Fruit fly (Drosophila melanogaster) whole organism, wandering third instar larva: ENCODE data around the gene ND-B14.5A.

ENCODE experiments used
- Abd-B ChIP-seq: fragments of >200 bp; optimal IDR thresholded peaks from 2 replicates; lab custom pipeline; 2017; ENCODE audit warnings: missing biosample characterization, missing genetic modification characterization
- CG32264 ChIP-seq: fragments of 200-800 bp; sonication (Bioruptor generic); optimal IDR thresholded peaks from 2 replicates; lab custom pipeline; 2016; ENCODE audit warnings: missing biosample characterization, missing genetic modification characterization
- CG9705 ChIP-seq: fragments of 200-800 bp; sonication (Bioruptor generic); optimal IDR thresholded peaks from 2 replicates; lab custom pipeline; 2018; ENCODE audit warnings: missing biosample characterization, mild to moderate bottlenecking, missing genetic modification characterization
- CrebA ChIP-seq: fragments of 200-800 bp; sonication (Bioruptor generic); optimal IDR thresholded peaks from 2 replicates; lab custom pipeline; 2016; ENCODE audit warnings: missing biosample characterization, mild to moderate bottlenecking, missing genetic modification characterization, borderline replicate concordance
- Dfd ChIP-seq: fragments of >200 bp; optimal IDR thresholded peaks from 2 replicates; lab custom pipeline; 2017; ENCODE audit warnings: missing biosample characterization, missing genetic modification characterization
- Dif ChIP-seq: fragments of 200-275, 200-300 bp; sonication (Bioruptor generic); optimal IDR thresholded peaks from 2 replicates; lab custom pipeline; 2018; ENCODE audit warnings: missing biosample characterization, missing genetic modification characterization; ENCODE audit not compliant: partially characterized antibody
- GATAd ChIP-seq: sonication (Bioruptor generic); optimal IDR thresholded peaks from 2 replicates; lab custom pipeline; 2016; ENCODE audit warnings: missing biosample characterization, missing genetic modification characterization
- HLH106 ChIP-seq: fragments of 200-800 bp; optimal IDR thresholded peaks from 3 replicates; lab custom pipeline; 2019; ENCODE audit warnings: missing biosample characterization, mild to moderate bottlenecking, missing genetic modification characterization, moderate library complexity
- Hnf4 ChIP-seq: fragments of 200-800 bp; sonication (Bioruptor generic); optimal IDR thresholded peaks from 2 replicates; lab custom pipeline; 2016; ENCODE audit warnings: missing biosample characterization, mild to moderate bottlenecking, missing genetic modification characterization
- Hr78 ChIP-seq: fragments of >200 bp; optimal IDR thresholded peaks from 2 replicates; lab custom pipeline; 2017; ENCODE audit warnings: missing biosample characterization, missing genetic modification characterization
- Hr83 ChIP-seq: fragments of 200-300 bp; sonication (Bioruptor generic); optimal IDR thresholded peaks from 2 replicates; lab custom pipeline; 2016; ENCODE audit warnings: missing biosample characterization, mild to moderate bottlenecking, missing genetic modification characterization, moderate library complexity; ENCODE audit not compliant: poor library complexity, severe bottlenecking
- Jra ChIP-seq: sonication (Bioruptor generic); optimal IDR thresholded peaks from 2 replicates; lab custom pipeline; 2016; ENCODE audit warnings: missing biosample characterization, missing genetic modification characterization
- Mio ChIP-seq: sonication (Bioruptor generic); optimal IDR thresholded peaks from 2 replicates; lab custom pipeline; 2016; ENCODE audit warnings: missing biosample characterization, missing genetic modification characterization
- Myc ChIP-seq: fragments of >200 bp; optimal IDR thresholded peaks from 2 replicates; lab custom pipeline; 2017
- N ChIP-seq: fragments of >200 bp; optimal IDR thresholded peaks from 2 replicates; lab custom pipeline; 2018; ENCODE audit warnings: missing biosample characterization, missing external identifiers, missing genetic modification characterization
- OdsH ChIP-seq: fragments of 200-800 bp; sonication (Bioruptor generic); optimal IDR thresholded peaks from 2 replicates; lab custom pipeline; 2016; ENCODE audit warnings: missing biosample characterization, mild to moderate bottlenecking, missing genetic modification characterization
- Rel ChIP-seq, 2 experiments: fragments of 200-800 bp; sonication (Bioruptor generic) in 1 of 2; optimal IDR thresholded peaks; 2 replicates in 1 of 2; 3 replicates in 1 of 2; lab custom pipeline; 2016 to 2019; ENCODE audit warnings: mild to moderate bottlenecking in 2 of 2, missing biosample characterization in 2 of 2, missing genetic modification characterization in 2 of 2, moderate library complexity in 1 of 2
- Sp1 ChIP-seq: fragments of 200-800 bp; sonication (Bioruptor generic); optimal IDR thresholded peaks from 3 replicates; lab custom pipeline; 2019; ENCODE audit warnings: missing biosample characterization, mild to moderate bottlenecking, missing genetic modification characterization, moderate library complexity
- Vsx2 ChIP-seq: fragments of 200-300, 225-300 bp; sonication (Bioruptor generic); optimal IDR thresholded peaks from 2 replicates; lab custom pipeline; 2018; ENCODE audit warnings: missing biosample characterization, missing genetic modification characterization; ENCODE audit not compliant: partially characterized antibody
- br ChIP-seq: fragments of 200-800 bp; sonication (Bioruptor generic); optimal IDR thresholded peaks from 2 replicates; lab custom pipeline; 2016; ENCODE audit warnings: missing biosample characterization, missing genetic modification characterization
- brk ChIP-seq: fragments of 200-800 bp; sonication (Bioruptor generic); optimal IDR thresholded peaks from 2 replicates; lab custom pipeline; 2016; ENCODE audit warnings: missing biosample characterization, mild to moderate bottlenecking, missing genetic modification characterization
- dl ChIP-seq, 2 experiments: fragments of 175-275, 200-275 bp in 1 of 2; fragments of 200-275 bp in 1 of 2; sonication (Bioruptor generic); optimal IDR thresholded peaks; lab custom pipeline; 2018; ENCODE audit warnings: mild to moderate bottlenecking in 2 of 2, missing biosample characterization in 2 of 2, missing genetic modification characterization in 2 of 2, moderate library complexity in 2 of 2; ENCODE audit not compliant: partially characterized antibody in 2 of 2, insufficient read depth in 1 of 2
- dmrt93B ChIP-seq: fragments of 200-800 bp; sonication (Bioruptor generic); optimal IDR thresholded peaks from 2 replicates; lab custom pipeline; 2018; ENCODE audit warnings: missing biosample characterization, mild to moderate bottlenecking, missing genetic modification characterization
- dsf ChIP-seq: sonication (Bioruptor generic); optimal IDR thresholded peaks from 2 replicates; lab custom pipeline; 2016; ENCODE audit warnings: missing biosample characterization, missing genetic modification characterization, borderline replicate concordance
- ey ChIP-seq: fragments of 200-800 bp; sonication (Bioruptor generic); optimal IDR thresholded peaks from 2 replicates; lab custom pipeline; 2016; ENCODE audit warnings: missing biosample characterization, missing genetic modification characterization
- foxo ChIP-seq, 2 experiments: fragments of 200-800 bp; sonication (Bioruptor generic); optimal IDR thresholded peaks; 2 replicates in 1 of 2; 3 replicates in 1 of 2; lab custom pipeline; 2016 to 2017; ENCODE audit warnings: missing biosample characterization in 2 of 2, missing genetic modification characterization in 2 of 2
- fru ChIP-seq: fragments of 200-800 bp; sonication (Bioruptor generic); optimal IDR thresholded peaks from 3 replicates; lab custom pipeline; 2016; ENCODE audit warnings: missing biosample characterization, mild to moderate bottlenecking, missing genetic modification characterization
- h ChIP-seq: fragments of 200-800 bp; sonication (Bioruptor generic); optimal IDR thresholded peaks from 3 replicates; lab custom pipeline; 2016; ENCODE audit warnings: missing biosample characterization, mild to moderate bottlenecking, missing genetic modification characterization
- jim ChIP-seq: fragments of 175-275, 200-325 bp; sonication (Bioruptor generic); optimal IDR thresholded peaks from 2 replicates; lab custom pipeline; 2016; ENCODE audit warnings: missing biosample characterization, mild to moderate bottlenecking, missing genetic modification characterization
- lola ChIP-seq: fragments of >200 bp; optimal IDR thresholded peaks from 2 replicates; lab custom pipeline; 2017; ENCODE audit warnings: missing biosample characterization, missing genetic modification characterization
- psq ChIP-seq: fragments of 200-800 bp; sonication (Bioruptor generic); optimal IDR thresholded peaks from 3 replicates; lab custom pipeline; 2017; ENCODE audit warnings: missing biosample characterization, mild to moderate bottlenecking, missing genetic modification characterization, moderate library complexity
- rgr ChIP-seq: fragments of 200-800 bp; sonication (Bioruptor generic); optimal IDR thresholded peaks from 3 replicates; lab custom pipeline; 2016; ENCODE audit warnings: missing biosample characterization, mild to moderate bottlenecking, missing genetic modification characterization
- sage ChIP-seq: fragments of 200-800 bp; sonication (Bioruptor generic); optimal IDR thresholded peaks from 2 replicates; lab custom pipeline; 2016; ENCODE audit warnings: missing biosample characterization, mild to moderate bottlenecking, missing genetic modification characterization
- sv ChIP-seq: fragments of 200-800 bp; sonication (Bioruptor generic); optimal IDR thresholded peaks from 3 replicates; lab custom pipeline; 2016; ENCODE audit warnings: missing biosample characterization, missing genetic modification characterization
- tai ChIP-seq: sonication (Bioruptor generic); optimal IDR thresholded peaks from 2 replicates; lab custom pipeline; 2016; ENCODE audit warnings: missing biosample characterization, missing genetic modification characterization
- usp ChIP-seq: fragments of >200 bp; optimal IDR thresholded peaks from 2 replicates; lab custom pipeline; 2017; ENCODE audit warnings: missing biosample characterization, missing genetic modification characterization
- woc ChIP-seq: sonication (Bioruptor generic); optimal IDR thresholded peaks from 2 replicates; lab custom pipeline; 2016; ENCODE audit warnings: missing biosample characterization, mild to moderate bottlenecking, missing genetic modification characterization

ND-B14.5A gene

DNA sequence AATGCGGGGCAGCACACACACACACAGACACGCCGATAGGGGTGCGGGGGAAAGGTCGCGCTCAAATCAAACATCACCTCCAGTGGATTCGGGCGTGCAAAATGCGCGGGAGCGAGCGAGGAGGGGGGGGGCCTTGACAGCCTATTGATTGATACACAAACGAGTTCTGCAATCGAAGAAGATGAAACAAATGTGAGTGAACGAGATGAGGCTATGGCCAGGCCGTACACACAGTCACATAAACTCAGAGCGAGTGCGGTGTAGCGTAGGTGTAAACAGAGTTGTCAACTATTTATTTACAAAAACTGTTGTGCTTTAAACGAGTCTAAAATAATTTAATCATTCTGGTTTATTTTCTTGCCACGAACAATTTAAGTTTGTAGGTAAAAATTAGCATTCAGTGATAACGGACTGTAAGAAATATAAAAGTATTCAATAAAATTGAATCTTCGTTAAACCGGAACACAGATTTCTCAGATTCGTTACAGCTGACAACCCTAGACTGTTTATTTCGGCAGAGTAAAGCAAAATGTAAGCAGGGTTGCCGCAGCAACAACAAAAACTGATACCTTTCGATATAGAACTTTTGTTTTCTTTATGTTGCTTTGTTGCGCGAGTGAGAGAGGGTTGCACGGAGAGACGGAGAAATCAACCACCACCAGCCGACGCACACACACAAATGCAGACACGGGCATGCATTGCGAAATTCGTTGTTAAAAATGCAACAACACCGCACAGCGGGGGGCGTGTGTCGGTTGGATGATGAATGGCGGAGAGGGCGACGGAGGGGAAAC, 37.2 kb upstream of the ND-B14.5A start (continued):
- TF ChIP-seq woc (GFP tag; lab: Kevin White, UChicago) (peak; percentile 88), sage (GFP tag; lab: Kevin White, UChicago) (peak; percentile 83), HLH106 (tag; lab: Kevin White, UChicago) (peak; percentile 96)

dm6 chrX:2135868-2136787, 36.2 kb upstream of the ND-B14.5A start:
- TF ChIP-seq jim (no peak), ey (GFP tag; lab: Kevin White, UChicago) (peak; percentile 42), Abd-B (GFP tag; lab: Kevin White, UChicago) (no peak), Vsx2 (no peak), br (GFP tag; lab: Kevin White, UChicago) (no peak), sage (GFP tag; lab: Kevin White, UChicago) (no peak), psq (GFP tag; lab: Kevin White, UChicago) (no peak), dsf (GFP tag; lab: Kevin White, UChicago) (no peak), brk (no peak), CrebA (no peak), Jra (no peak), Myc (no peak), Mio (GFP tag; lab: Kevin White, UChicago) (no peak), Hr83 (GFP tag; lab: Kevin White, UChicago) (no peak), Rel (GFP tag; optimal IDR thresholded peaks at IDR 0.05; lab: Kevin White, UChicago) (no peak), Rel (tag; optimal IDR thresholded peaks at IDR 0.05; lab: Kevin White, UChicago) (peak; percentile 89), h (no peak), Sp1 (GFP tag; lab: Kevin White, UChicago) (no peak), fru (GFP tag; lab: Kevin White, UChicago) (peak; percentile 45), Dif (GFP tag; lab: Kevin White, UChicago) (no peak), sv (GFP tag; lab: Kevin White, UChicago) (no peak), N (GFP tag; lab: Kevin White, UChicago) (no peak), foxo (GFP tag; optimal IDR thresholded peaks at IDR 0.05; lab: Kevin White, UChicago) (peak in 1 of 2 experiments; percentile 59), Hr78 (GFP tag; lab: Kevin White, UChicago) (no peak), dl (GFP tag; optimal IDR thresholded peaks at IDR 0.05; lab: Kevin White, UChicago; ENCODE audit: insufficient read depth in 1 of 2, partially characterized antibody in 2 of 2) (no peak), Dfd (GFP tag; lab: Kevin White, UChicago) (peak; percentile 52)

DNA sequence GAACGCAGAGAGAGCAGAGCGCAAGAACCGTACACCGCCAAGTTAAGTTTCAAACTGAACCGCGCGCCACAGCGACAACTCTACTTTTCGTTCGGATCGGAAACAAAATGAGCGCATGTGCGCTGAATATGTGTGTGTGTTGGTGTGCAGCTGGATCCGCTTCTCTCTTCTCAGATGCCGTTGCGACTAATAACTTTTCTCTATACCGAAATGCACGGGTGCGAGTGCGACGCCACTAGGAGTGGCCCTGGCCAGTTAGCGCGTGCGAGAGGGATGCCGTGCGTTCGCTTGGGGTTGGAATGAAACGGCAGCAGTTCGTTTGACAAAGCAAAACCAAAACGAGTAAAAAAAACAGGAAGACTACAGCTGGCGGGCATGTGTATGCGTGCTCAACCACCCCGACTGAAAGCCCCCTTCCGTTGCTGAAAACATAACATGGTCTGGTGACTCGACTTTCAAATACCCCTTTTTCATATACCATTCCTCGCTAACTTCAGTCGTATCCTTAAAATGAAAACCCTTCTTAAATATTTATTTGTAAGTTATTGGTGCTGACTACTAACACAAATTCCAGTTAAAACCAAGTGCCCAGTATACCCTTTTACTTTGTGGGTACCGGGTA, 35.4 kb upstream of the ND-B14.5A start:
- TF ChIP-seq dsf (GFP tag; lab: Kevin White, UChicago): peak; percentile 98
- TF ChIP-seq tai (GFP tag; lab: Kevin White, UChicago): peak; percentile 99
- peak; percentile 100 for TF ChIP-seq Sp1 (GFP tag; lab: Kevin White, UChicago)
- no peak for TF ChIP-seq Abd-B (GFP tag; lab: Kevin White, UChicago)
- no peak for TF ChIP-seq lola
- peak; percentile 100 for TF ChIP-seq CG9705 (GFP tag; lab: Kevin White, UChicago)
- TF ChIP-seq GATAd: peak; percentile 99
- peak; percentile 100 for TF ChIP-seq OdsH (GFP tag; lab: Kevin White, UChicago)
- TF ChIP-seq Myc: no peak
- peak; percentile 98 for TF ChIP-seq Dfd (GFP tag; lab: Kevin White, UChicago)
- peak; percentile 99 for TF ChIP-seq Jra
- peak; percentile 71 for TF ChIP-seq Dif (GFP tag; lab: Kevin White, UChicago)
- peak; percentile 100 for TF ChIP-seq sv (GFP tag; lab: Kevin White, UChicago)
- TF ChIP-seq N (GFP tag; lab: Kevin White, UChicago): no peak
- TF ChIP-seq ey (GFP tag; lab: Kevin White, UChicago): peak; percentile 100
- TF ChIP-seq rgr (GFP tag; lab: Kevin White, UChicago): peak; percentile 100
- TF ChIP-seq dl (GFP tag; optimal IDR thresholded peaks at IDR 0.05; lab: Kevin White, UChicago; ENCODE audit: insufficient read depth in 1 of 2, partially characterized antibody in 2 of 2): peak in 1 of 2 experiments; percentile 10
- TF ChIP-seq psq (GFP tag; lab: Kevin White, UChicago): peak; percentile 98
- TF ChIP-seq Rel (GFP tag; optimal IDR thresholded peaks at IDR 0.05; lab: Kevin White, UChicago): peak; percentile 99
- peak; percentile 98 for TF ChIP-seq Rel (tag; optimal IDR thresholded peaks at IDR 0.05; lab: Kevin White, UChicago)
- TF ChIP-seq Hnf4 (GFP tag; lab: Kevin White, UChicago): peak; percentile 100
- TF ChIP-seq brk: peak; percentile 98
- TF ChIP-seq dmrt93B: peak; percentile 100
- TF ChIP-seq Hr78 (GFP tag; lab: Kevin White, UChicago): no peak
- peak; percentile 100 for TF ChIP-seq CG32264 (GFP tag; lab: Kevin White, UChicago)
- peak; percentile 72 for TF ChIP-seq Vsx2
- peak; percentile 99 for TF ChIP-seq sage (GFP tag; lab: Kevin White, UChicago)
- peak; percentile 13 for TF ChIP-seq usp (GFP tag; lab: Kevin White, UChicago)
- TF ChIP-seq CrebA: peak; percentile 98
- TF ChIP-seq Hr83 (GFP tag; lab: Kevin White, UChicago): peak; percentile 98
- TF ChIP-seq woc (GFP tag; lab: Kevin White, UChicago): peak; percentile 100
- TF ChIP-seq HLH106 (tag; lab: Kevin White, UChicago): peak; percentile 100
